Worm (Caenorhabditis elegans) whole organism, mixed stage, embryonic: ENCODE results near the gene F53A2.11.

Experiments used
- M03D4.4 ChIP-seq: sonication (generic microtip); optimal IDR thresholded peaks from 2 replicates; lab custom pipeline; 2017; ENCODE audit warnings: mild to moderate bottlenecking, missing genetic modification characterization, missing compliant biosample characterization
- blmp-1 ChIP-seq: fragments of 150-350 bp; optimal IDR thresholded peaks from 2 replicates; lab custom pipeline; 2014; ENCODE audit warnings: missing biosample characterization, missing genetic modification characterization
- ces-1 ChIP-seq: fragments of 150-350 bp; optimal IDR thresholded peaks from 2 replicates; lab custom pipeline; 2014; ENCODE audit warnings: missing biosample characterization, missing genetic modification reagents, missing genetic modification characterization
- nhr-12 ChIP-seq: fragments of 150-350 bp; optimal IDR thresholded peaks from 2 replicates; lab custom pipeline; 2014; ENCODE audit warnings: missing biosample characterization, missing genetic modification characterization
- nhr-28 ChIP-seq: fragments of 150-350 bp; optimal IDR thresholded peaks from 2 replicates; lab custom pipeline; 2014; ENCODE audit warnings: missing biosample characterization, missing genetic modification characterization
- pha-4 ChIP-seq: fragments of 150-350 bp; optimal IDR thresholded peaks from 2 replicates; lab custom pipeline; 2018; ENCODE audit warnings: missing biosample characterization, missing genetic modification reagents, missing genetic modification characterization
- sem-2 ChIP-seq: fragments of 200-800 bp; sonication (Bioruptor generic); optimal IDR thresholded peaks from 2 replicates; lab custom pipeline; 2018; ENCODE audit warnings: mild to moderate bottlenecking, missing genetic modification characterization, missing compliant biosample characterization
- unc-39 ChIP-seq: fragments of 150-350 bp; optimal IDR thresholded peaks from 2 replicates; lab custom pipeline; 2014; ENCODE audit warnings: missing biosample characterization, missing genetic modification characterization
- unc-62 ChIP-seq: fragments of 150-350 bp; optimal IDR thresholded peaks from 2 replicates; lab custom pipeline; 2014; ENCODE audit warnings: missing biosample characterization, missing genetic modification reagents, missing genetic modification characterization

DNA sequence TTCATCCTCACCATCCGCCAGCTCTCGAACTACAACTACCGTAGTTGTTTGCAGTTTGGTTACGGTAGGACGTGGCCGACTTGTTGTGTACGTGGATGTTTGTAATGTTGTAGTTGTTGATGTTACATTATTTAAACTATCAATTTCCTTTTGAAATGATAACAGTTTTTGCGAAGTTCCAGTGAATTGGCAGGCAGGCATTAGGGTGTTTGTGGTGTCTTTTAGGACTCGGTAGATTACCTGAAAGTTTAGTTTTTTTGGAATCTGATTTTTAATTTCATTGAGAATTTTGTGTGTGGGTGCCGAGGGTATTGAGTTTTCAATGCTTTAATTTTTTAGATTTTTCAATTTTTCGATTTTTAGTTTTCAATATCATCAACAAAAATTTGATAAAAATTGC lies at the start of gene F53A2.11:
- TF ChIP-seq unc-62 (no peak), unc-39 (no peak), blmp-1 (tag; lab: Kevin White, UChicago) (no peak), nhr-12 (tag; lab: Kevin White, UChicago) (no peak), pha-4 (tag; lab: Kevin White, UChicago) (no peak), M03D4.4 (tag; lab: Kevin White, UChicago) (no peak), nhr-28 (tag; lab: Kevin White, UChicago) (no peak), sem-2 (GFP tag; lab: Kevin White, UChicago) (no peak), ces-1 (no peak)
